Worm (Caenorhabditis elegans) whole organism, L3 larva: ENCODE data around the gene cutl-29.

Source experiments
- lin-15B ChIP-seq: fragments of 150-350 bp; optimal IDR thresholded peaks from 2 replicates; lab custom pipeline; 2014; ENCODE audit warnings: missing biosample characterization, missing genetic modification characterization
- pqm-1 ChIP-seq: fragments of 150-350 bp; optimal IDR thresholded peaks from 2 replicates; lab custom pipeline; 2017; ENCODE audit warnings: missing biosample characterization, missing genetic modification characterization, inconsistent platforms
- tbx-2 ChIP-seq: sonication (generic microtip); optimal IDR thresholded peaks from 2 replicates; lab custom pipeline; 2016; ENCODE audit warnings: mild to moderate bottlenecking, missing genetic modification characterization, missing compliant biosample characterization

ce11 chrX:8270971-8271553 is at the start of gene cutl-29:
- TF ChIP-seq tbx-2 (tag; lab: Kevin White, UChicago) = no peak
- no peak for TF ChIP-seq pqm-1 (tag; lab: Kevin White, UChicago)
- TF ChIP-seq lin-15B = no peak
